Worm (Caenorhabditis elegans): Measurements from ENCODE around the gene Y69A2AR.1.
A peak's percentile ranks its signal among the peaks of the same experiment; 100 is the strongest.

- TF ChIP-seq snpc-1.1 (tag; optimal IDR thresholded peaks at IDR 0.05; ENCODE audit: insufficient read depth) (peak; percentile 3), lir-1 (GFP tag; conservative IDR thresholded peaks at IDR 0.05) (no peak), lin-40 (tag; optimal IDR thresholded peaks at IDR 0.05) (no peak), ama-1 (optimal IDR thresholded peaks at IDR 0.05) (no peak), ama-1 (GFP tag; optimal IDR thresholded peaks at IDR 0.05) (no peak), rcor-1 (GFP tag; IDR thresholded peaks at IDR 0.05) (peak; percentile 32; the same call in 1 of the 2 replicates), F23B12.7 (tag; optimal IDR thresholded peaks at IDR 0.05; ENCODE audit: insufficient read depth) (no peak), F39B2.1 (GFP tag; IDR thresholded peaks at IDR 0.05) (no peak)
These were observed 1.4 kb upstream of the Y69A2AR.1 start for ce11 chrIV:2665388-2665978.

Measured in whole organism, young adult.